Worm (Caenorhabditis elegans): ENCODE results near the gene srv-28.

DNA sequence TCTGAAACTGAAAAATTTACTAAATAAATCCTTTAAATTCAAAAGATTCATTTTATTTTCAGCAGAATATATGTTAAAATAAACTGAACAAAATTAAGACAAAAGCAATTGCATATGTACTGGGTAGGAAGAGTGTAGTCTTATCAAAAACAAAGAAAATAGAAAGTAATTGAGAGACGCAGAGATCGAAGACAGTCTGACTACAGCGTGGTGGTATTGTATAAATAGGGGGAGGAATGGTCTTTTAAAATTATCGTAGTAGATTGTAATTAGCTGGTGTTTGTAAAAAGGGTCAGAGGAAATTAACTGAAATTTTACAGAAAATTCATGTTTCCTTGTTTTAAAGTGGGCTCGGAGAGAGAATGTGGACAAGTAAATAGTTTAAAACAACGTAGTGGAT, 14.7 kb downstream of the srv-28 start, which contains the start of gene acox-3:
- TF ChIP-seq aha-1 (tag; optimal IDR thresholded peaks at IDR 0.05) = no peak
- no peak for TF ChIP-seq snpc-4 (tag; optimal IDR thresholded peaks at IDR 0.05)
- TF ChIP-seq nhr-85 (tag) = peak; percentile 27
- peak; percentile 92 for TF ChIP-seq nhr-20 (tag; optimal IDR thresholded peaks at IDR 0.05)
- no peak for TF ChIP-seq alr-1 (tag; optimal IDR thresholded peaks at IDR 0.05; ENCODE audit: borderline replicate concordance)
- TF ChIP-seq zag-1 (tag; optimal IDR thresholded peaks at IDR 0.05) = no peak
- no peak for TF ChIP-seq egl-27 (tag; optimal IDR thresholded peaks at IDR 0.05)
- TF ChIP-seq mep-1 (tag; optimal IDR thresholded peaks at IDR 0.05) = no peak
- TF ChIP-seq pag-3 (tag; optimal IDR thresholded peaks at IDR 0.05; ENCODE audit: borderline replicate concordance, insufficient read depth) = no peak
- peak in 2 of 6 experiments; percentile 54 to 55 for TF ChIP-seq elt-3 (tag; optimal IDR thresholded peaks at IDR 0.05)
- TF ChIP-seq lin-13 (GFP tag; optimal IDR thresholded peaks at IDR 0.05) = no peak
- TF ChIP-seq mdl-1 (tag; optimal IDR thresholded peaks at IDR 0.05) = no peak
- no peak for TF ChIP-seq nhr-12 (tag; optimal IDR thresholded peaks at IDR 0.05)
- TF ChIP-seq fkh-10 (GFP tag; optimal IDR thresholded peaks at IDR 0.05) = no peak

Measured in whole organism, L1 larva.